Fruit fly (Drosophila melanogaster): ENCODE results near the gene HLH3B.

The HLH3B gene

dm6 chrX:2713776-2714175 lies 32.3 kb upstream of the HLH3B start, which contains the start of the genes CG2685 and CG2694 (continued):
- TF ChIP-seq lov (optimal IDR thresholded peaks at IDR 0.05) (no peak), lov (GFP tag; IDR thresholded peaks at IDR 0.05) (no peak), row (GFP tag; IDR thresholded peaks at IDR 0.05) (peak; percentile 65), kah (GFP tag; optimal IDR thresholded peaks at IDR 0.05) (no peak), Abd-B (GFP tag; optimal IDR thresholded peaks at IDR 0.05) (no peak), Chrac-16 (GFP tag; optimal IDR thresholded peaks at IDR 0.05) (no peak), bbx (GFP tag; IDR thresholded peaks at IDR 0.05; ENCODE audit: partially characterized antibody) (peak; percentile 79), CG13123 (GFP tag; optimal IDR thresholded peaks at IDR 0.05) (no peak), jigr1 (GFP tag; IDR thresholded peaks at IDR 0.05) (no peak), Usf (GFP tag; optimal IDR thresholded peaks at IDR 0.05) (no peak), unc-4 (GFP tag; IDR thresholded peaks at IDR 0.05; ENCODE audit: partially characterized antibody) (peak; percentile 75), nerfin-2 (GFP tag; IDR thresholded peaks at IDR 0.05; ENCODE audit: partially characterized antibody) (peak; percentile 58; the same call in 1 of the 2 replicates), da (GFP tag; optimal IDR thresholded peaks at IDR 0.05) (no peak), CG4617 (GFP tag; optimal IDR thresholded peaks at IDR 0.05; ENCODE audit: borderline replicate concordance) (peak; percentile 33), Hmx (GFP tag; optimal IDR thresholded peaks at IDR 0.05) (no peak), lilli (GFP tag; optimal IDR thresholded peaks at IDR 0.05) (no peak), GATAe (GFP tag; conservative IDR thresholded peaks at IDR 0.05) (no peak), CG15601 (tag; optimal IDR thresholded peaks at IDR 0.05) (no peak), tap (tag; optimal IDR thresholded peaks at IDR 0.05) (no peak), CG4282 (GFP tag; optimal IDR thresholded peaks at IDR 0.05) (no peak), tup (GFP tag; optimal IDR thresholded peaks at IDR 0.05) (no peak), CG9817 (tag; optimal IDR thresholded peaks at IDR 0.05) (no peak), gt (GFP tag; IDR thresholded peaks at IDR 0.05) (no peak), knrl (GFP tag; IDR thresholded peaks at IDR 0.05; ENCODE audit: partially characterized antibody) (peak; percentile 65), E2f1 (GFP tag; IDR thresholded peaks at IDR 0.05) (no peak), disco-r (GFP tag; optimal IDR thresholded peaks at IDR 0.05) (no peak), CG2202 (tag; optimal IDR thresholded peaks at IDR 0.05) (no peak), CG17328 (GFP tag; IDR thresholded peaks at IDR 0.05) (no peak), CG1832 (GFP tag; optimal IDR thresholded peaks at IDR 0.05) (no peak), CG17802 (tag; optimal IDR thresholded peaks at IDR 0.05) (no peak), cas (GFP tag; IDR thresholded peaks at IDR 0.05) (no peak), ken (GFP tag; IDR thresholded peaks at IDR 0.05) (no peak), seq (GFP tag; IDR thresholded peaks at IDR 0.05) (no peak), sr (GFP tag; IDR thresholded peaks at IDR 0.05) (no peak), tna (GFP tag; IDR thresholded peaks at IDR 0.05; ENCODE audit: partially characterized antibody) (peak; percentile 60), CG6654 (GFP tag; optimal IDR thresholded peaks at IDR 0.05) (no peak), Drgx (GFP tag; IDR thresholded peaks at IDR 0.05) (no peak), CG2120 (GFP tag; optimal IDR thresholded peaks at IDR 0.05) (peak; percentile 30), tx (GFP tag; optimal IDR thresholded peaks at IDR 0.05) (no peak), CG9215 (GFP tag; IDR thresholded peaks at IDR 0.05) (no peak), Dad (GFP tag; optimal IDR thresholded peaks at IDR 0.05) (no peak), CG3847 (GFP tag; IDR thresholded peaks at IDR 0.05) (peak; percentile 49; the same call in 1 of the 2 replicates), bowl (GFP tag; IDR thresholded peaks at IDR 0.05) (no peak), Dip3 (GFP tag; optimal IDR thresholded peaks at IDR 0.05) (no peak), dysf (GFP tag; IDR thresholded peaks at IDR 0.05) (no peak), CG4424 (GFP tag; optimal IDR thresholded peaks at IDR 0.05) (no peak), CG17568 (GFP tag; optimal IDR thresholded peaks at IDR 0.05) (no peak), inv (GFP tag; IDR thresholded peaks at IDR 0.05; ENCODE audit: partially characterized antibody) (peak; percentile 64), CTCF (GFP tag; optimal IDR thresholded peaks at IDR 0.05) (no peak), gsb (GFP tag; IDR thresholded peaks at IDR 0.05) (no peak), zfh2 (GFP tag; optimal IDR thresholded peaks at IDR 0.05) (no peak), CG5953 (GFP tag; IDR thresholded peaks at IDR 0.05) (no peak), CG11723 (GFP tag; optimal IDR thresholded peaks at IDR 0.05) (no peak)
